Worm (Caenorhabditis elegans): ENCODE measurements around the gene K07D4.2.

ce11 chrII:4092502-4092901 is 47.2 kb upstream of the K07D4.2 start:
- TF ChIP-seq lsy-2 (tag; optimal IDR thresholded peaks at IDR 0.05) (no peak), nhr-12 (tag; optimal IDR thresholded peaks at IDR 0.05) (no peak), unc-39 (tag; optimal IDR thresholded peaks at IDR 0.05) (no peak), nhr-237 (tag; optimal IDR thresholded peaks at IDR 0.05) (no peak), ces-1 (GFP tag; optimal IDR thresholded peaks at IDR 0.05) (no peak), nhr-28 (tag; optimal IDR thresholded peaks at IDR 0.05) (no peak), blmp-1 (tag; optimal IDR thresholded peaks at IDR 0.05) (no peak)
